Fruit fly (Drosophila melanogaster) whole organism, prepupa: ENCODE data around the gene Kmn2.

ENCODE experiments used
- CG8119 ChIP-seq: fragments of 200-800 bp; sonication (Bioruptor generic); IDR thresholded peaks from 3 replicates; pipeline ENCODE4 v1.3.6; 2022; ENCODE audit warnings: missing biosample characterization, missing genetic modification characterization
- cyc ChIP-seq: fragments of 200-800 bp; sonication (Bioruptor generic); optimal IDR thresholded peaks from 3 replicates; lab custom pipeline; 2016; ENCODE audit warnings: missing biosample characterization, missing genetic modification characterization

dm6 chr3R:7953041-7953788 is 47.9 kb downstream of the Kmn2 start:
- TF ChIP-seq CG8119 (GFP tag; lab: Robert Waterston, UW): 0 out of 3 replicates have a peak, but pooled peaks have one; percentile 26
- TF ChIP-seq cyc: no peak
